Worm (Caenorhabditis elegans) whole organism, L4 larva: ENCODE data around the gene C25A8.1.

Source experiments
- F10B5.3 ChIP-seq: sonication (generic microtip); optimal IDR thresholded peaks from 2 replicates; lab custom pipeline; 2016; ENCODE audit warnings: mild to moderate bottlenecking, missing genetic modification characterization, missing compliant biosample characterization
- F26F4.8 ChIP-seq: fragments of 200-800 bp; sonication (Bioruptor generic); conservative IDR thresholded peaks from 2 replicates; pipeline ENCODE4 v1.3.6; 2022; ENCODE audit warnings: missing genetic modification characterization, missing compliant biosample characterization
- F49E8.2 ChIP-seq: sonication (generic microtip); optimal IDR thresholded peaks from 2 replicates; lab custom pipeline; 2016; ENCODE audit warnings: missing compliant biosample characterization, mild to moderate bottlenecking, missing genetic modification characterization, borderline replicate concordance
- T26A8.4 ChIP-seq: fragments of 200-800 bp; sonication (Bioruptor generic); IDR thresholded peaks from 2 replicates; pipeline ENCODE4 v1.3.6; 2022; ENCODE audit warnings: missing genetic modification characterization, missing compliant biosample characterization
- Y48G9A.11 ChIP-seq: fragments of 200-800 bp; sonication (Bioruptor generic); IDR thresholded peaks from 2 replicates; pipeline ENCODE4 v1.3.6; 2022; ENCODE audit warnings: missing genetic modification reagents, missing genetic modification characterization, missing compliant biosample characterization
- Y75B8A.6 ChIP-seq: fragments of 200-800 bp; sonication (Bioruptor generic); IDR thresholded peaks from 2 replicates; pipeline ENCODE4 v1.3.6; 2022; ENCODE audit warnings: missing genetic modification reagents, missing genetic modification characterization, missing compliant biosample characterization
- aha-1 ChIP-seq: fragments of 150-350 bp; peaks from one replicate; lab custom pipeline; 2014; ENCODE audit warnings: missing biosample characterization, missing genetic modification characterization
- ceh-20 ChIP-seq: fragments of 200-800 bp; sonication (Bioruptor generic); IDR thresholded peaks from 2 replicates; pipeline ENCODE4 v1.3.6; 2022; ENCODE audit warnings: missing genetic modification reagents, missing genetic modification characterization, missing compliant biosample characterization
- ceh-28 ChIP-seq: fragments of 150-350 bp; optimal IDR thresholded peaks from 2 replicates; lab custom pipeline; 2014; ENCODE audit warnings: missing biosample characterization, missing genetic modification reagents, missing genetic modification characterization
- ceh-62 ChIP-seq: sonication (generic microtip); optimal IDR thresholded peaks from 2 replicates; lab custom pipeline; 2017; ENCODE audit warnings: missing biosample characterization, missing genetic modification characterization
- dmd-8 ChIP-seq: fragments of 200-800 bp; sonication (Bioruptor generic); IDR thresholded peaks from 2 replicates; pipeline ENCODE4 v1.3.6; 2022; ENCODE audit warnings: missing genetic modification characterization, missing compliant biosample characterization
- duxl-1 ChIP-seq: sonication (generic microtip); optimal IDR thresholded peaks from 2 replicates; lab custom pipeline; 2016; ENCODE audit warnings: mild to moderate bottlenecking, missing genetic modification characterization, moderate library complexity, missing compliant biosample characterization; ENCODE audit not compliant: poor library complexity
- egl-27 ChIP-seq: sonication (generic microtip); optimal IDR thresholded peaks from 3 replicates; lab custom pipeline; 2017; ENCODE audit warnings: missing biosample characterization, missing genetic modification reagents, missing genetic modification characterization
- fkh-10 ChIP-seq: fragments of 150-350 bp; optimal IDR thresholded peaks from 2 replicates; lab custom pipeline; 2014; ENCODE audit warnings: missing biosample characterization, missing genetic modification reagents, missing genetic modification characterization
- fos-1 ChIP-seq: fragments of 150-350 bp; optimal IDR thresholded peaks from 2 replicates; lab custom pipeline; 2014; ENCODE audit warnings: missing biosample characterization, missing genetic modification characterization
- gei-8 ChIP-seq: fragments of 200-800 bp; sonication (Bioruptor generic); optimal IDR thresholded peaks from 2 replicates; lab custom pipeline; 2018; ENCODE audit warnings: mild to moderate bottlenecking, missing genetic modification characterization, missing compliant biosample characterization
- hlh-11 ChIP-seq: fragments of 200-800 bp; sonication (Bioruptor generic); optimal IDR thresholded peaks from 2 replicates; lab custom pipeline; 2018; ENCODE audit warnings: mild to moderate bottlenecking, missing genetic modification characterization, missing compliant biosample characterization
- hmg-1.1 ChIP-seq: fragments of 200-800 bp; sonication (Bioruptor generic); IDR thresholded peaks from 2 replicates; pipeline ENCODE4 v1.3.6; 2022; ENCODE audit warnings: missing genetic modification reagents, missing genetic modification characterization, missing compliant biosample characterization
- lin-13 ChIP-seq: fragments of 150-350 bp; optimal IDR thresholded peaks from 2 replicates; lab custom pipeline; 2014; ENCODE audit warnings: missing biosample characterization, missing genetic modification reagents, missing genetic modification characterization
- lin-15B ChIP-seq: fragments of 150-350 bp; sonication (generic microtip); optimal IDR thresholded peaks from 3 replicates; lab custom pipeline; 2014; ENCODE audit warnings: missing biosample characterization, missing genetic modification characterization
- lin-38 ChIP-seq: fragments of 200-800 bp; sonication (Bioruptor generic); IDR thresholded peaks from 2 replicates; pipeline ENCODE4 v1.3.6; 2022; ENCODE audit warnings: missing genetic modification reagents, missing genetic modification characterization, missing compliant biosample characterization
- lsy-2 ChIP-seq, 2 experiments: fragments of 150-350 bp in 1 of 2; sonication (generic microtip) in 1 of 2; optimal IDR thresholded peaks; 2 replicates each; lab custom pipeline; 2014 to 2017; ENCODE audit warnings: missing biosample characterization in 2 of 2, missing genetic modification characterization in 2 of 2
- mdl-1 ChIP-seq, 2 experiments: fragments of 150-350 bp in 1 of 2; sonication (generic microtip) in 1 of 2; optimal IDR thresholded peaks; 2 replicates each; lab custom pipeline; 2014 to 2017; ENCODE audit warnings: missing biosample characterization in 2 of 2, missing genetic modification characterization in 2 of 2
- mes-2 ChIP-seq: sonication (generic microtip); optimal IDR thresholded peaks from 2 replicates; lab custom pipeline; 2016; ENCODE audit warnings: missing genotype, mild to moderate bottlenecking, missing genetic modification characterization, missing compliant biosample characterization; ENCODE audit not compliant: poor library complexity, severe bottlenecking
- mxl-2 ChIP-seq: fragments of 200-800 bp; sonication (Bioruptor generic); conservative IDR thresholded peaks from 2 replicates; pipeline ENCODE4 v1.3.6; 2022; ENCODE audit warnings: missing genetic modification reagents, missing genetic modification characterization, missing compliant biosample characterization
- mxl-3 ChIP-seq: fragments of 200-800 bp; sonication (Bioruptor generic); optimal IDR thresholded peaks from 2 replicates; lab custom pipeline; 2018; ENCODE audit warnings: mild to moderate bottlenecking, missing genetic modification characterization, missing compliant biosample characterization
- nhr-102 ChIP-seq: sonication (generic microtip); optimal IDR thresholded peaks from 2 replicates; lab custom pipeline; 2016; ENCODE audit warnings: mild to moderate bottlenecking, missing genetic modification characterization, moderate library complexity, missing compliant biosample characterization
- nhr-11 ChIP-seq: fragments of 150-350 bp; optimal IDR thresholded peaks from 2 replicates; lab custom pipeline; 2014; ENCODE audit warnings: missing biosample characterization, missing genetic modification characterization
- nhr-111 ChIP-seq: fragments of 200-800 bp; sonication (Bioruptor generic); optimal IDR thresholded peaks from 2 replicates; lab custom pipeline; 2018; ENCODE audit warnings: mild to moderate bottlenecking, missing genetic modification characterization, missing compliant biosample characterization
- nhr-48 ChIP-seq: sonication (generic microtip); optimal IDR thresholded peaks from 2 replicates; lab custom pipeline; 2016; ENCODE audit warnings: mild to moderate bottlenecking, missing genetic modification characterization, missing compliant biosample characterization
- nhr-6 ChIP-seq: fragments of 150-350 bp; optimal IDR thresholded peaks from 2 replicates; lab custom pipeline; 2014; ENCODE audit warnings: missing biosample characterization, missing genetic modification characterization
- nhr-77 ChIP-seq: fragments of 150-350 bp; optimal IDR thresholded peaks from 2 replicates; lab custom pipeline; 2014; ENCODE audit warnings: missing biosample characterization, missing genetic modification characterization
- pha-4 ChIP-seq, 2 experiments: fragments of 150-350 bp in 1 of 2; fragments of 200-800 bp in 1 of 2; sonication (Bioruptor generic) in 1 of 2; IDR thresholded peaks in 1 of 2; optimal IDR thresholded peaks in 1 of 2; 2 replicates each; pipeline versions ENCODE4 v1.3.6 to Lab custom; 2014 to 2022; ENCODE audit warnings: missing genetic modification characterization in 2 of 2, missing genetic modification reagents in 2 of 2, missing biosample characterization in 1 of 2, missing compliant biosample characterization in 1 of 2
- rbr-2 ChIP-seq: sonication (generic microtip); optimal IDR thresholded peaks from 2 replicates; lab custom pipeline; 2016; ENCODE audit warnings: missing genotype, missing genetic modification characterization, missing compliant biosample characterization
- set-16 ChIP-seq: fragments of 200-800 bp; sonication (Bioruptor generic); IDR thresholded peaks from 2 replicates; pipeline ENCODE4 v1.3.6; 2022; ENCODE audit warnings: missing genetic modification reagents, missing genetic modification characterization, missing compliant biosample characterization
- spr-1 ChIP-seq: sonication (generic microtip); optimal IDR thresholded peaks from 2 replicates; lab custom pipeline; 2016; ENCODE audit warnings: mild to moderate bottlenecking, missing genetic modification characterization, missing compliant biosample characterization
- spr-3 ChIP-seq: fragments of 200-800 bp; sonication (Bioruptor generic); optimal IDR thresholded peaks from 2 replicates; lab custom pipeline; 2018; ENCODE audit warnings: mild to moderate bottlenecking, missing genetic modification characterization, missing compliant biosample characterization
- tra-1 ChIP-seq: fragments of 200-800 bp; sonication (Bioruptor generic); IDR thresholded peaks from 2 replicates; pipeline ENCODE4 v1.3.6; 2022; ENCODE audit warnings: missing genetic modification reagents, missing genetic modification characterization, missing compliant biosample characterization
- unc-130 ChIP-seq: sonication (generic microtip); optimal IDR thresholded peaks from 2 replicates; lab custom pipeline; 2016; ENCODE audit warnings: missing genetic modification reagents, missing genetic modification characterization, missing compliant biosample characterization
- unc-39 ChIP-seq: sonication (generic microtip); optimal IDR thresholded peaks from 2 replicates; lab custom pipeline; 2017; ENCODE audit warnings: missing biosample characterization, missing genetic modification characterization
- unc-62 ChIP-seq, 3 experiments: fragments of 150-350 bp in 1 of 3; sonication (generic microtip); optimal IDR thresholded peaks in 2 of 3; peaks in 1 of 3; 1 replicate in 1 of 3; 2 replicates in 2 of 3; lab custom pipeline; 2014 to 2017; ENCODE audit warnings: missing biosample characterization in 3 of 3, missing genetic modification characterization in 3 of 3, missing genetic modification reagents in 3 of 3, missing genotype in 1 of 3
- zfp-3 ChIP-seq: fragments of 200-800 bp; sonication (Bioruptor generic); conservative IDR thresholded peaks from 2 replicates; pipeline ENCODE4 v1.3.6; 2022; ENCODE audit warnings: missing genetic modification reagents, missing genetic modification characterization, missing compliant biosample characterization
- zip-11 ChIP-seq: fragments of 200-800 bp; sonication (Bioruptor generic); IDR thresholded peaks from 2 replicates; pipeline ENCODE4 v1.3.6; 2022; ENCODE audit warnings: missing genetic modification characterization, missing compliant biosample characterization
- zip-2 ChIP-seq: fragments of 150-350 bp; optimal IDR thresholded peaks from 2 replicates; lab custom pipeline; 2014; ENCODE audit warnings: missing biosample characterization, missing genetic modification characterization
- ztf-7 ChIP-seq: fragments of 150-350 bp; optimal IDR thresholded peaks from 2 replicates; lab custom pipeline; 2014; ENCODE audit warnings: missing biosample characterization, missing genetic modification characterization

Gene C25A8.1

DNA sequence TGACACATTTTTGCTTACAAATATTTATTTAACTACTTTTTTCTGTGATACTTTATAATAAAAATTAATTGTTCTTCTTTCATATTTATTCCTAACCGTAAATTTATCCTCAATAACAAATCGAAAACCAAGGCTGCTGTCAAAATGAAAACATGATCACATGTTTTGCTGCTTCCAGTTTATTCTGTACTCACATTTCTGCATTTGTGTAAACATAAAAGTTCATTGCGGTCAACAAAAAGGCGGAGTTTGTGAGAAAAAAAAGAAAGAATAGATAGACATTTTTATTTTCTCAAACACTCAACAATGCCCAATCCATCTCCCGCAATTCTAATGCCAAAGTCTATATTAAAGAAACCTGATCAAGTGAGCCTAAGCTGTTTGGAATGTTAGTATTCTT lies 24.9 kb downstream of the C25A8.1 start, which contains the start of gene C06G3.3:
Gene C06G3.3, plus strand, starts transcription at position 301 of the 400 bp plus-strand sequence.
- TF ChIP-seq gei-8 (no peak), aha-1 (tag; lab: Kevin White, UChicago) (peak; percentile 46), F26F4.8 (no peak), set-16 (GFP tag; lab: Robert Waterston, UW) (no peak), nhr-6 (tag; lab: Kevin White, UChicago) (no peak), spr-3 (GFP tag; lab: Kevin White, UChicago) (no peak), Y75B8A.6 (no peak), fkh-10 (GFP tag; lab: Kevin White, UChicago) (no peak)
- TF ChIP-seq, all 104 proteins: peak for 1

ce11 chrIV:7036790-7037189 lies 25.9 kb downstream of the C25A8.1 start, which contains the start of gene ufl-1:
TSS of gene ufl-1 (minus strand) at chrIV:7036859.
- TF ChIP-seq nhr-102 (tag; lab: Kevin White, UChicago) = no peak
- no peak for TF ChIP-seq pha-4 (GFP tag; IDR thresholded peaks at IDR 0.05; lab: Robert Waterston, UW)
- TF ChIP-seq pha-4 (tag; optimal IDR thresholded peaks at IDR 0.05; lab: Kevin White, UChicago) = no peak
- no peak for TF ChIP-seq unc-39
- no peak for TF ChIP-seq Y48G9A.11 (GFP tag; lab: Robert Waterston, UW)
- TF ChIP-seq zip-11 (GFP tag; lab: Robert Waterston, UW) = no peak
- no peak for TF ChIP-seq lin-13
- TF ChIP-seq ztf-7 (tag; lab: Kevin White, UChicago) = no peak
- TF ChIP-seq unc-62 (GFP tag; optimal IDR thresholded peaks at IDR 0.05 in 1 of 2; lab: Kevin White, UChicago) = peak in 1 of 2 experiments; percentile 86
- TF ChIP-seq unc-62 (tag; optimal IDR thresholded peaks at IDR 0.05; lab: Kevin White, UChicago) = no peak

- TF ChIP-seq nhr-77 = peak; percentile 56
- no peak for TF ChIP-seq tra-1 (GFP tag; lab: Robert Waterston, UW)
- TF ChIP-seq T26A8.4 = peak; percentile 72
- TF ChIP-seq dmd-8 (GFP tag; lab: Robert Waterston, UW) = no peak
- peak; percentile 71 for TF ChIP-seq hlh-11 (tag; lab: Kevin White, UChicago)
- TF ChIP-seq mxl-3 (GFP tag; lab: Kevin White, UChicago) = peak; percentile 30
- peak; percentile 62 for TF ChIP-seq spr-1 (tag; lab: Kevin White, UChicago)
- TF ChIP-seq F10B5.3 (tag; lab: Kevin White, UChicago) = no peak
- TF ChIP-seq ceh-28 (tag; lab: Kevin White, UChicago) = no peak
- peak; percentile 66 for TF ChIP-seq duxl-1 (tag; lab: Kevin White, UChicago)
- TF ChIP-seq aha-1 (tag; lab: Kevin White, UChicago) = no peak
- no peak for TF ChIP-seq fos-1 (tag; lab: Kevin White, UChicago)
- TF ChIP-seq zip-2 (tag; lab: Kevin White, UChicago) = peak; percentile 28
- TF ChIP-seq lin-38 (GFP tag; lab: Robert Waterston, UW) = peak; percentile 94
- TF ChIP-seq nhr-48 (tag; lab: Kevin White, UChicago) = peak; percentile 39
- TF ChIP-seq mes-2 (tag; lab: Kevin White, UChicago) = peak; percentile 93
- peak; percentile 91 for TF ChIP-seq unc-130 (GFP tag; lab: Kevin White, UChicago)
- TF ChIP-seq pha-4 (GFP tag; IDR thresholded peaks at IDR 0.05; lab: Robert Waterston, UW) = peak; percentile 59; the same call in 1 of the 2 replicates
- TF ChIP-seq pha-4 (tag; optimal IDR thresholded peaks at IDR 0.05; lab: Kevin White, UChicago) = peak; percentile 50
- peak in 1 of 2 experiments; percentile 67 for TF ChIP-seq mdl-1 (tag; optimal IDR thresholded peaks at IDR 0.05; lab: Kevin White, UChicago)
- peak; percentile 20 for TF ChIP-seq nhr-11 (tag; lab: Kevin White, UChicago)
- TF ChIP-seq egl-27 (tag; lab: Kevin White, UChicago) = no peak
- TF ChIP-seq rbr-2 = peak; percentile 57
- peak; percentile 96 for TF ChIP-seq F49E8.2 (tag; lab: Kevin White, UChicago)
- TF ChIP-seq hmg-1.1 (GFP tag; lab: Robert Waterston, UW) = peak; percentile 74
- no peak for TF ChIP-seq ceh-62
- no peak for TF ChIP-seq nhr-111 (GFP tag; lab: Kevin White, UChicago)
- peak; percentile 35 for TF ChIP-seq lin-15B (tag; lab: Kevin White, UChicago)
- TF ChIP-seq ceh-20 = peak; percentile 48; the same call in 1 of the 2 replicates
- TF ChIP-seq lin-13 = peak; percentile 75
- TF ChIP-seq mxl-2 (GFP tag; lab: Robert Waterston, UW) = no peak
- TF ChIP-seq zfp-3 (GFP tag; lab: Robert Waterston, UW) = 0 out of 2 replicates have a peak, but pooled peaks have one; percentile 17
- peak; percentile 36 to 87 for TF ChIP-seq lsy-2 (tag; optimal IDR thresholded peaks at IDR 0.05; lab: Kevin White, UChicago)
Measured at ce11 chrIV:7039476-7040261, 28.7 kb downstream of the C25A8.1 start, which contains the start of the genes cogc-2 and klp-18. TSS of gene cogc-2 (minus strand) at chrIV:7039580. TSS of gene klp-18 (plus strand) at chrIV:7040211.
